Worm (Caenorhabditis elegans): ENCODE measurements around the gene dhs-6.

DNA sequence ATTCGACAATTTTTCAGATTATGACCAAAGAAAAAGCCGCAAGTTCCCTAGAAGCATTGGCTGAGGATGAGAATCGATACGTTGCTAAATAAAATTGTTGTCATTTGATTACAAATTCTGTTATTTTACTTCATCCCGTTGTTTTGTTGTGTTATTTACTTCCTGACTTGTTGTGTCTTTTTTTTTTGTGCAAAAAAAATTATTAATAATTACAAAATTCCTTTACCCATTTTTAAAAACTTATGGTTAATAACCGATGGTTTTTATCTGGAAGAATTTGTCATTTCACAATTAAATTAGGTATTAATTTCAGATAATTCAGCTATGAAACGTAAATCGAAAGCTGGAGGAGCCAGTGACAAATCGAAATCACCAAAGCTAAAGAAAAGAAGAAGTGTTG, 22.9 kb downstream of the dhs-6 start, which contains the start of gene C17G10.1:
- TF ChIP-seq mec-3 (tag; optimal IDR thresholded peaks at IDR 0.05; ENCODE audit: borderline replicate concordance) = no peak
- no peak for TF ChIP-seq C08G9.2 (tag; optimal IDR thresholded peaks at IDR 0.05)
- TF ChIP-seq ref-2 (tag; optimal IDR thresholded peaks at IDR 0.05) = no peak

Data from whole organism, late embryonic.